Fruit fly (Drosophila melanogaster): ENCODE measurements around the gene Orc5.

dm6 chr2L:13849125-13849524, 19.5 kb downstream of the Orc5 start, which contains the start of gene CG7968:
- no peak for TF ChIP-seq ewg (GFP tag; optimal IDR thresholded peaks at IDR 0.05)
- TF ChIP-seq Bdp1 (GFP tag; optimal IDR thresholded peaks at IDR 0.05), result no peak
- TF ChIP-seq ap (GFP tag; IDR thresholded peaks at IDR 0.05), result no peak
- no peak for TF ChIP-seq Nf-YC (tag; optimal IDR thresholded peaks at IDR 0.05)

Measured in whole organism, embryonic.